Fruit fly (Drosophila melanogaster) whole organism, prepupa: ENCODE results near the gene fan.
A peak's percentile ranks its signal among the peaks of the same experiment; 100 is the strongest.

ENCODE experiments used
- Blimp-1 ChIP-seq: fragments of 200-800 bp; sonication (Bioruptor generic); optimal IDR thresholded peaks from 3 replicates; lab custom pipeline; 2017; ENCODE audit warnings: missing biosample characterization, missing genetic modification characterization, mild to moderate bottlenecking, moderate library complexity, missing genetic modification reagents
- CG10631 ChIP-seq: fragments of 200-800 bp; sonication (Bioruptor generic); optimal IDR thresholded peaks from 2 replicates; lab custom pipeline; 2016; ENCODE audit warnings: missing biosample characterization, missing genetic modification characterization
- CG11294 ChIP-seq: fragments of 200-800 bp; sonication (Bioruptor generic); IDR thresholded peaks from 2 replicates; pipeline ENCODE4 v1.3.6; 2022; ENCODE audit warnings: missing biosample characterization, missing genetic modification characterization
- CG11762 ChIP-seq: fragments of 200-800 bp; sonication (Bioruptor generic); optimal IDR thresholded peaks from 3 replicates; lab custom pipeline; 2016; ENCODE audit warnings: missing biosample characterization, missing genetic modification characterization; ENCODE audit not compliant: insufficient read depth
- CG11902 ChIP-seq: fragments of 200-800 bp; sonication (Bioruptor generic); optimal IDR thresholded peaks from 3 replicates; lab custom pipeline; 2016; ENCODE audit warnings: missing biosample characterization, missing genetic modification characterization
- CG15336 ChIP-seq: fragments of 200-800 bp; sonication (Bioruptor generic); IDR thresholded peaks from 2 replicates; pipeline ENCODE4 v1.3.6; 2022; ENCODE audit warnings: missing biosample characterization, missing genetic modification characterization
- CG1621 ChIP-seq: fragments of 200-800 bp; sonication (Bioruptor generic); optimal IDR thresholded peaks from 3 replicates; lab custom pipeline; 2018; ENCODE audit warnings: missing biosample characterization, mild to moderate bottlenecking, missing genetic modification characterization
- CG3032 ChIP-seq: fragments of 200-800 bp; optimal IDR thresholded peaks from 2 replicates; lab custom pipeline; 2019; ENCODE audit warnings: missing biosample characterization, mild to moderate bottlenecking, missing genetic modification characterization, moderate library complexity
- CG31627 ChIP-seq: fragments of 200-800 bp; sonication (Bioruptor generic); optimal IDR thresholded peaks from 3 replicates; lab custom pipeline; 2016; ENCODE audit warnings: missing biosample characterization, missing genetic modification characterization
- CG34406 ChIP-seq: fragments of 200-800 bp; sonication (Bioruptor generic); optimal IDR thresholded peaks from 3 replicates; lab custom pipeline; 2016; ENCODE audit warnings: missing biosample characterization, missing genetic modification characterization
- CG3919 ChIP-seq: fragments of 200-800 bp; sonication (Bioruptor generic); optimal IDR thresholded peaks from 3 replicates; lab custom pipeline; 2016; ENCODE audit warnings: missing biosample characterization, missing genetic modification characterization
- CG6163 ChIP-seq: fragments of 200-800 bp; sonication (Bioruptor generic); IDR thresholded peaks from 3 replicates; pipeline ENCODE4 v1.3.6; 2022; ENCODE audit warnings: missing biosample characterization, missing genetic modification characterization
- CG6276 ChIP-seq: fragments of 200-800 bp; sonication (Bioruptor generic); optimal IDR thresholded peaks from 2 replicates; lab custom pipeline; 2017; ENCODE audit warnings: missing biosample characterization, mild to moderate bottlenecking, missing genetic modification characterization
- CG6792 ChIP-seq: fragments of 200-800 bp; sonication (Bioruptor generic); optimal IDR thresholded peaks from 3 replicates; lab custom pipeline; 2016; ENCODE audit warnings: missing biosample characterization, missing genetic modification characterization
- CG7368 ChIP-seq: fragments of 200-800 bp; sonication (Bioruptor generic); optimal IDR thresholded peaks from 3 replicates; lab custom pipeline; 2016; ENCODE audit warnings: missing biosample characterization, missing genetic modification characterization
- CG8119 ChIP-seq: fragments of 200-800 bp; sonication (Bioruptor generic); IDR thresholded peaks from 3 replicates; pipeline ENCODE4 v1.3.6; 2022; ENCODE audit warnings: missing biosample characterization, missing genetic modification characterization
- CG8632 ChIP-seq: fragments of 200-800 bp; sonication (Bioruptor generic); optimal IDR thresholded peaks from 3 replicates; lab custom pipeline; 2016; ENCODE audit warnings: missing biosample characterization, missing genetic modification characterization
- CG9139 ChIP-seq: fragments of 200-800 bp; sonication (Bioruptor generic); optimal IDR thresholded peaks from 3 replicates; lab custom pipeline; 2017; ENCODE audit warnings: missing biosample characterization, mild to moderate bottlenecking, missing genetic modification characterization
- Eip75B ChIP-seq: fragments of 200-800 bp; sonication (Bioruptor generic); optimal IDR thresholded peaks from 3 replicates; lab custom pipeline; 2016; ENCODE audit warnings: missing biosample characterization, missing genetic modification characterization
- Eip78C ChIP-seq: fragments of 200-800 bp; sonication (Bioruptor generic); peaks from one replicate; lab custom pipeline; 2016; ENCODE audit warnings: missing biosample characterization, missing genetic modification characterization
- Ets21C ChIP-seq: fragments of 200-800 bp; sonication (Bioruptor generic); optimal IDR thresholded peaks from 3 replicates; lab custom pipeline; 2016; ENCODE audit warnings: missing biosample characterization, missing genetic modification characterization
- Ets96B ChIP-seq: fragments of 200-800 bp; optimal IDR thresholded peaks from 2 replicates; lab custom pipeline; 2019; ENCODE audit warnings: missing biosample characterization, mild to moderate bottlenecking, missing genetic modification characterization, moderate library complexity
- Gug ChIP-seq: fragments of 200-800 bp; sonication (Bioruptor generic); IDR thresholded peaks from 2 replicates; pipeline ENCODE4 v1.3.6; 2022; ENCODE audit warnings: missing biosample characterization, missing genetic modification characterization
- Hr38 ChIP-seq: sonication (Bioruptor generic); optimal IDR thresholded peaks from 2 replicates; lab custom pipeline; 2016; ENCODE audit warnings: missing biosample characterization, missing genetic modification characterization
- Hr39 ChIP-seq: fragments of 200-800 bp; sonication (Bioruptor generic); optimal IDR thresholded peaks from 2 replicates; lab custom pipeline; 2016; ENCODE audit warnings: missing biosample characterization, missing genetic modification characterization
- Hr4 ChIP-seq: fragments of 200-800 bp; sonication (Bioruptor generic); optimal IDR thresholded peaks from 3 replicates; lab custom pipeline; 2016; ENCODE audit warnings: missing biosample characterization, missing genetic modification characterization
- Lpt ChIP-seq: fragments of 200-800 bp; sonication (Bioruptor generic); optimal IDR thresholded peaks from 3 replicates; lab custom pipeline; 2016; ENCODE audit warnings: missing biosample characterization, missing genetic modification characterization
- OdsH ChIP-seq: fragments of 200-800 bp; sonication (Bioruptor generic); optimal IDR thresholded peaks from 3 replicates; lab custom pipeline; 2016; ENCODE audit warnings: missing biosample characterization, missing genetic modification characterization
- Smox ChIP-seq: fragments of 200-800 bp; sonication (Bioruptor generic); optimal IDR thresholded peaks from 3 replicates; lab custom pipeline; 2016; ENCODE audit warnings: missing biosample characterization, missing genetic modification characterization
- Sox102F ChIP-seq: fragments of 200-800 bp; sonication (Bioruptor generic); optimal IDR thresholded peaks from 2 replicates; lab custom pipeline; 2016; ENCODE audit warnings: missing biosample characterization, mild to moderate bottlenecking, missing genetic modification characterization
- Sox14 ChIP-seq: fragments of 200-800 bp; sonication (Bioruptor generic); optimal IDR thresholded peaks from 3 replicates; lab custom pipeline; 2016; ENCODE audit warnings: missing biosample characterization, missing genetic modification characterization
- Sox15 ChIP-seq: fragments of 200-800 bp; sonication (Bioruptor generic); optimal IDR thresholded peaks from 3 replicates; lab custom pipeline; 2016; ENCODE audit warnings: missing biosample characterization, missing genetic modification characterization
- achi ChIP-seq: fragments of 200-800 bp; sonication (Bioruptor generic); optimal IDR thresholded peaks from 3 replicates; lab custom pipeline; 2016; ENCODE audit warnings: missing biosample characterization, missing genetic modification characterization
- acj6 ChIP-seq: fragments of 200-800 bp; sonication (Bioruptor generic); optimal IDR thresholded peaks from 3 replicates; lab custom pipeline; 2016; ENCODE audit warnings: missing biosample characterization, missing genetic modification characterization
- cyc ChIP-seq: fragments of 200-800 bp; sonication (Bioruptor generic); optimal IDR thresholded peaks from 3 replicates; lab custom pipeline; 2016; ENCODE audit warnings: missing biosample characterization, missing genetic modification characterization
- dac ChIP-seq: fragments of 200-800 bp; sonication (Bioruptor generic); optimal IDR thresholded peaks from 2 replicates; lab custom pipeline; 2017; ENCODE audit warnings: missing biosample characterization, mild to moderate bottlenecking, missing genetic modification characterization
- dsx ChIP-seq: fragments of 200-800 bp; optimal IDR thresholded peaks from 3 replicates; lab custom pipeline; 2019; ENCODE audit warnings: missing biosample characterization, mild to moderate bottlenecking, missing genetic modification characterization, moderate library complexity; ENCODE audit not compliant: poor library complexity, severe bottlenecking
- eg ChIP-seq: fragments of 200-800 bp; sonication (Bioruptor generic); IDR thresholded peaks from 3 replicates; pipeline ENCODE4 v1.3.6; 2022; ENCODE audit warnings: missing biosample characterization, missing genetic modification characterization
- esn ChIP-seq: fragments of 200-800 bp; sonication (Bioruptor generic); optimal IDR thresholded peaks from 2 replicates; lab custom pipeline; 2016; ENCODE audit warnings: missing biosample characterization, mild to moderate bottlenecking, missing genetic modification characterization, moderate library complexity
- fd59A ChIP-seq: fragments of 200-800 bp; sonication (Bioruptor generic); optimal IDR thresholded peaks from 2 replicates; lab custom pipeline; 2017; ENCODE audit warnings: missing biosample characterization, mild to moderate bottlenecking, missing genetic modification characterization, missing genetic modification reagents
- fd85E ChIP-seq: fragments of 200-800 bp; sonication (Bioruptor generic); optimal IDR thresholded peaks from 3 replicates; lab custom pipeline; 2016; ENCODE audit warnings: missing biosample characterization, missing genetic modification characterization
- fkh ChIP-seq: fragments of 200-800 bp; sonication (Bioruptor generic); optimal IDR thresholded peaks from 3 replicates; lab custom pipeline; 2017; ENCODE audit warnings: missing biosample characterization, mild to moderate bottlenecking, missing genetic modification characterization, moderate library complexity
- lz ChIP-seq: fragments of 200-800 bp; sonication (Bioruptor generic); optimal IDR thresholded peaks from 3 replicates; lab custom pipeline; 2016; ENCODE audit warnings: missing biosample characterization, missing genetic modification characterization
- net ChIP-seq: fragments of 200-800 bp; sonication (Bioruptor generic); optimal IDR thresholded peaks from 3 replicates; lab custom pipeline; 2016; ENCODE audit warnings: missing biosample characterization, missing genetic modification characterization
- pdm3 ChIP-seq: fragments of 200-800 bp; sonication (Bioruptor generic); optimal IDR thresholded peaks from 3 replicates; lab custom pipeline; 2016; ENCODE audit warnings: missing biosample characterization, missing genetic modification characterization
- ss ChIP-seq, 2 experiments: fragments of 200-800 bp; sonication (Bioruptor generic); optimal IDR thresholded peaks; 2 replicates in 1 of 2; 3 replicates in 1 of 2; lab custom pipeline; 2017 to 2018; ENCODE audit warnings: mild to moderate bottlenecking in 2 of 2, missing biosample characterization in 2 of 2, missing genetic modification characterization in 2 of 2, moderate library complexity in 1 of 2
- topi ChIP-seq: fragments of 200-800 bp; sonication (Bioruptor generic); optimal IDR thresholded peaks from 3 replicates; lab custom pipeline; 2016; ENCODE audit warnings: missing biosample characterization, missing genetic modification characterization
- vri ChIP-seq: fragments of 200-800 bp; sonication (Bioruptor generic); optimal IDR thresholded peaks from 3 replicates; lab custom pipeline; 2016; ENCODE audit warnings: missing biosample characterization, mild to moderate bottlenecking, missing genetic modification characterization

Gene fan

DNA sequence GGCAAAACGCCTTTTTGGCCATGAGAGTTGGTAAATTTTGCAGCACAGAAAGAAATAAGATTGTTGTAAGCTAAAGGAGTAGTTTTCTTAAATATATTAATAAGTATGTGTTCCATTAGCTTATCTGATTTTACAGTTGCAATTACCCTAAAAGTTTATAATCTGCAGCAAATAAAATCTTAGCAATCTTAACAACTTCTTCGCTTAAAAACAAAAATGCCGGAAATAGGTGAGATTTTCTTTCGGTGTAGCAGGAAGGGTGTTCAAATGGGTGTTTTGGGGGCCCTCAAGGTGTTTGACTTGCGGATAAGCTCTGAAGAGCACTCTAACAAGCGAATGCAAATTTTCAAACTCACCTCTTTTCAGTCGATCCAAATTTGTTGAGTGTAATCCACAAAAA is 41.9 kb downstream of the fan start (continued):
- TF ChIP-seq CG11902 (GFP tag; lab: Kevin White, UChicago) (no peak), vri (GFP tag; lab: Kevin White, UChicago) (no peak), CG6792 (no peak), CG11294 (GFP tag; lab: Robert Waterston, UW) (no peak), Sox102F (no peak), Blimp-1 (GFP tag; lab: Kevin White, UChicago) (no peak), net (no peak), Eip75B (no peak), Hr39 (no peak), CG15336 (GFP tag; lab: Robert Waterston, UW) (peak; percentile 50), OdsH (GFP tag; lab: Kevin White, UChicago) (no peak), CG3032 (tag; lab: Kevin White, UChicago) (no peak), CG31627 (no peak), Hr38 (GFP tag; lab: Kevin White, UChicago) (no peak), Lpt (GFP tag; lab: Kevin White, UChicago) (no peak), CG34406 (GFP tag; lab: Kevin White, UChicago) (no peak), acj6 (peak; percentile 10), CG7368 (GFP tag; lab: Kevin White, UChicago) (no peak), CG6276 (GFP tag; lab: Kevin White, UChicago) (no peak), dac (GFP tag; lab: Kevin White, UChicago) (no peak), achi (no peak), fd85E (GFP tag; lab: Kevin White, UChicago) (no peak), eg (GFP tag; lab: Robert Waterston, UW) (no peak), CG8632 (no peak), CG11762 (GFP tag; lab: Kevin White, UChicago) (no peak), dsx (GFP tag; lab: Kevin White, UChicago) (no peak), topi (GFP tag; lab: Kevin White, UChicago) (no peak), ss (GFP tag; optimal IDR thresholded peaks at IDR 0.05; lab: Kevin White, UChicago) (no peak), CG1621 (tag; lab: Kevin White, UChicago) (no peak), esn (GFP tag; lab: Kevin White, UChicago) (no peak), Sox14 (GFP tag; lab: Kevin White, UChicago) (no peak), Hr4 (GFP tag; lab: Kevin White, UChicago) (peak; percentile 58), CG10631 (GFP tag; lab: Kevin White, UChicago) (peak; percentile 10), CG9139 (GFP tag; lab: Kevin White, UChicago) (no peak), Gug (GFP tag; lab: Robert Waterston, UW) (no peak)

dm6 chr3L:8151727-8152199 is 42.8 kb downstream of the fan start, which contains the start of gene CG13676:
CG13676 (minus strand) TSS chr3L:8151813.
- peak; percentile 50 for TF ChIP-seq Eip78C
- TF ChIP-seq OdsH (GFP tag; lab: Kevin White, UChicago): no peak
- TF ChIP-seq CG11902 (GFP tag; lab: Kevin White, UChicago): no peak
- peak; percentile 28 for TF ChIP-seq CG3919 (GFP tag; lab: Kevin White, UChicago)
- no peak for TF ChIP-seq fd59A (GFP tag; lab: Kevin White, UChicago)
- TF ChIP-seq Ets21C (GFP tag; lab: Kevin White, UChicago): no peak
- TF ChIP-seq CG8119: no peak
- no peak for TF ChIP-seq Hr39
- TF ChIP-seq vri (GFP tag; lab: Kevin White, UChicago): no peak
- TF ChIP-seq Hr38 (GFP tag; lab: Kevin White, UChicago): no peak
- no peak for TF ChIP-seq cyc (GFP tag; lab: Kevin White, UChicago)
- no peak for TF ChIP-seq Sox102F
- no peak for TF ChIP-seq CG10631 (GFP tag; lab: Kevin White, UChicago)
- no peak for TF ChIP-seq acj6
- no peak for TF ChIP-seq CG8632
- no peak for TF ChIP-seq Ets96B (tag; lab: Kevin White, UChicago)
- TF ChIP-seq CG34406 (GFP tag; lab: Kevin White, UChicago): no peak
- TF ChIP-seq Sox15 (GFP tag; lab: Kevin White, UChicago): no peak
- TF ChIP-seq achi: peak; percentile 2
- TF ChIP-seq CG11294 (GFP tag; lab: Robert Waterston, UW): no peak
- TF ChIP-seq CG6792: no peak
- TF ChIP-seq CG15336 (GFP tag; lab: Robert Waterston, UW): peak; percentile 31; the same call in 1 of the 2 replicates
- no peak for TF ChIP-seq fd85E (GFP tag; lab: Kevin White, UChicago)
- TF ChIP-seq CG11762 (GFP tag; lab: Kevin White, UChicago): no peak
- TF ChIP-seq CG6163 (GFP tag; lab: Robert Waterston, UW): peak; percentile 58; the same call in 1 of the 3 replicates
- TF ChIP-seq CG9139 (GFP tag; lab: Kevin White, UChicago): no peak
- no peak for TF ChIP-seq net
- no peak for TF ChIP-seq Smox
- no peak for TF ChIP-seq fkh
- no peak for TF ChIP-seq pdm3 (GFP tag; lab: Kevin White, UChicago)
- no peak for TF ChIP-seq esn (GFP tag; lab: Kevin White, UChicago)
- no peak for TF ChIP-seq CG7368 (GFP tag; lab: Kevin White, UChicago)
- TF ChIP-seq Hr4 (GFP tag; lab: Kevin White, UChicago): no peak
- TF ChIP-seq CG1621 (tag; lab: Kevin White, UChicago): peak; percentile 96
- TF ChIP-seq lz (GFP tag; lab: Kevin White, UChicago): no peak
